Fruit fly (Drosophila melanogaster): Measurements from ENCODE around the gene CG9782.
A peak's percentile ranks its signal among the peaks of the same experiment; 100 is the strongest.

Gene CG9782

dm6 chrX:16647092-16647632, 25.8 kb upstream of the CG9782 start:
- TF ChIP-seq woc (GFP tag; optimal IDR thresholded peaks at IDR 0.05), result peak; percentile 30
- TF ChIP-seq Sp1 (GFP tag; optimal IDR thresholded peaks at IDR 0.05), result peak; percentile 10
- peak in 1 of 2 experiments; percentile 36 for TF ChIP-seq foxo (GFP tag; optimal IDR thresholded peaks at IDR 0.05)
- peak; percentile 9 for TF ChIP-seq dmrt93B (GFP tag; optimal IDR thresholded peaks at IDR 0.05)
- TF ChIP-seq ey (GFP tag; optimal IDR thresholded peaks at IDR 0.05), result peak; percentile 29
- TF ChIP-seq brk (GFP tag; optimal IDR thresholded peaks at IDR 0.05), result no peak
- TF ChIP-seq h (GFP tag; optimal IDR thresholded peaks at IDR 0.05), result no peak
- TF ChIP-seq psq (GFP tag; optimal IDR thresholded peaks at IDR 0.05), result no peak
- peak; percentile 9 for TF ChIP-seq fru (GFP tag; optimal IDR thresholded peaks at IDR 0.05)
- TF ChIP-seq GATAd (GFP tag; optimal IDR thresholded peaks at IDR 0.05), result no peak
- TF ChIP-seq Rel (GFP tag; optimal IDR thresholded peaks at IDR 0.05), result no peak
- TF ChIP-seq Rel (tag; optimal IDR thresholded peaks at IDR 0.05), result no peak

- TF ChIP-seq Sp1 (GFP tag; optimal IDR thresholded peaks at IDR 0.05) (no peak), OdsH (GFP tag; optimal IDR thresholded peaks at IDR 0.05) (no peak), dmrt93B (GFP tag; optimal IDR thresholded peaks at IDR 0.05) (no peak), h (GFP tag; optimal IDR thresholded peaks at IDR 0.05) (no peak), CG32264 (GFP tag; optimal IDR thresholded peaks at IDR 0.05) (no peak), Hr83 (GFP tag; optimal IDR thresholded peaks at IDR 0.05; ENCODE audit: poor library complexity, severe bottlenecking) (no peak), pan (optimal IDR thresholded peaks at IDR 0.05) (no peak), woc (GFP tag; optimal IDR thresholded peaks at IDR 0.05) (no peak), CG9705 (GFP tag; optimal IDR thresholded peaks at IDR 0.05) (no peak), usp (GFP tag; optimal IDR thresholded peaks at IDR 0.05) (no peak), Myc (optimal IDR thresholded peaks at IDR 0.05) (no peak), sv (GFP tag; optimal IDR thresholded peaks at IDR 0.05) (no peak), br (GFP tag; optimal IDR thresholded peaks at IDR 0.05) (no peak), brk (GFP tag; optimal IDR thresholded peaks at IDR 0.05) (no peak), tai (GFP tag; optimal IDR thresholded peaks at IDR 0.05) (no peak), Dfd (GFP tag; optimal IDR thresholded peaks at IDR 0.05) (no peak)
Measured at dm6 chrX:16645472-16645871, 24.1 kb upstream of the CG9782 start.

dm6 chrX:16644535-16645131, 23.2 kb upstream of the CG9782 start:
- TF ChIP-seq sv (GFP tag; optimal IDR thresholded peaks at IDR 0.05) (no peak), tai (GFP tag; optimal IDR thresholded peaks at IDR 0.05) (no peak), Vsx2 (GFP tag; optimal IDR thresholded peaks at IDR 0.05; ENCODE audit: partially characterized antibody) (no peak), pan (optimal IDR thresholded peaks at IDR 0.05) (no peak), ey (GFP tag; optimal IDR thresholded peaks at IDR 0.05) (no peak), dl (GFP tag; optimal IDR thresholded peaks at IDR 0.05; ENCODE audit: insufficient read depth in 1 of 2, partially characterized antibody in 2 of 2) (no peak), jim (GFP tag; optimal IDR thresholded peaks at IDR 0.05) (no peak), lola (GFP tag; optimal IDR thresholded peaks at IDR 0.05) (no peak), psq (GFP tag; optimal IDR thresholded peaks at IDR 0.05) (no peak), h (GFP tag; optimal IDR thresholded peaks at IDR 0.05) (no peak), foxo (GFP tag; optimal IDR thresholded peaks at IDR 0.05) (no peak), fru (GFP tag; optimal IDR thresholded peaks at IDR 0.05) (no peak), Sp1 (GFP tag; optimal IDR thresholded peaks at IDR 0.05) (no peak), CG32264 (GFP tag; optimal IDR thresholded peaks at IDR 0.05) (no peak), Myc (optimal IDR thresholded peaks at IDR 0.05) (no peak), Hnf4 (GFP tag; optimal IDR thresholded peaks at IDR 0.05) (no peak), Abd-B (GFP tag; optimal IDR thresholded peaks at IDR 0.05) (no peak), Dfd (GFP tag; optimal IDR thresholded peaks at IDR 0.05) (no peak), GATAd (GFP tag; optimal IDR thresholded peaks at IDR 0.05) (no peak), Mio (GFP tag; optimal IDR thresholded peaks at IDR 0.05) (no peak)

- TF ChIP-seq CrebA (GFP tag; optimal IDR thresholded peaks at IDR 0.05; ENCODE audit: borderline replicate concordance) (no peak), fru (GFP tag; optimal IDR thresholded peaks at IDR 0.05) (no peak), Rel (GFP tag; optimal IDR thresholded peaks at IDR 0.05) (no peak), Rel (tag; optimal IDR thresholded peaks at IDR 0.05) (no peak)
Measured at dm6 chrX:16643363-16643946, 22.1 kb upstream of the CG9782 start.

- no peak for TF ChIP-seq br (GFP tag; optimal IDR thresholded peaks at IDR 0.05)
- TF ChIP-seq dsf (GFP tag; optimal IDR thresholded peaks at IDR 0.05; ENCODE audit: borderline replicate concordance), result no peak
- TF ChIP-seq Mio (GFP tag; optimal IDR thresholded peaks at IDR 0.05), result no peak
- TF ChIP-seq HLH106 (tag; optimal IDR thresholded peaks at IDR 0.05), result no peak
- no peak for TF ChIP-seq Hnf4 (GFP tag; optimal IDR thresholded peaks at IDR 0.05)
- no peak for TF ChIP-seq Abd-B (GFP tag; optimal IDR thresholded peaks at IDR 0.05)
- TF ChIP-seq ey (GFP tag; optimal IDR thresholded peaks at IDR 0.05), result no peak
- TF ChIP-seq Dfd (GFP tag; optimal IDR thresholded peaks at IDR 0.05), result no peak
- TF ChIP-seq dmrt93B (GFP tag; optimal IDR thresholded peaks at IDR 0.05), result no peak
- no peak for TF ChIP-seq CG32264 (GFP tag; optimal IDR thresholded peaks at IDR 0.05)
- TF ChIP-seq pan (optimal IDR thresholded peaks at IDR 0.05), result no peak
- no peak for TF ChIP-seq foxo (GFP tag; optimal IDR thresholded peaks at IDR 0.05)
- no peak for TF ChIP-seq Dif (GFP tag; optimal IDR thresholded peaks at IDR 0.05; ENCODE audit: partially characterized antibody)
- TF ChIP-seq fru (GFP tag; optimal IDR thresholded peaks at IDR 0.05), result no peak
- no peak for TF ChIP-seq lola (GFP tag; optimal IDR thresholded peaks at IDR 0.05)
Measured at dm6 chrX:16641101-16641420, 19.7 kb upstream of the CG9782 start.
